Fruit fly (Drosophila melanogaster) whole organism, embryonic: ENCODE results near the gene CG6724.

Experiments
- Aef1 ChIP-seq: fragments of 200-800 bp; sonication (Bioruptor generic); IDR thresholded peaks from 3 replicates; pipeline ENCODE4 v1.3.6; 2022; ENCODE audit warnings: missing biosample characterization, missing genetic modification characterization
- CG10366 ChIP-seq: fragments of 200-800 bp; sonication (Bioruptor generic); IDR thresholded peaks from 2 replicates; pipeline ENCODE4 v1.3.6; 2022; ENCODE audit warnings: missing biosample characterization, missing genetic modification characterization
- CG11093 ChIP-seq: fragments of 200-800 bp; sonication (Bioruptor generic); IDR thresholded peaks from 3 replicates; pipeline ENCODE4 v1.3.6; 2022; ENCODE audit warnings: missing biosample characterization, missing genetic modification characterization
- CG11247 ChIP-seq: fragments of 200-800 bp; sonication (Bioruptor generic); IDR thresholded peaks from 2 replicates; pipeline ENCODE4 v1.3.6; 2022; ENCODE audit warnings: missing biosample characterization, missing genetic modification characterization
- CG11398 ChIP-seq: fragments of 200-800 bp; sonication (Bioruptor generic); optimal IDR thresholded peaks from 2 replicates; lab custom pipeline; 2016; ENCODE audit warnings: missing biosample characterization, missing genetic modification characterization
- CG11504 ChIP-seq: fragments of 200-800 bp; sonication (Bioruptor generic); optimal IDR thresholded peaks from 3 replicates; lab custom pipeline; 2019; ENCODE audit warnings: missing biosample characterization, mild to moderate bottlenecking, missing genetic modification characterization, moderate library complexity
- CG1233 ChIP-seq: fragments of 200-800 bp; sonication (Bioruptor generic); optimal IDR thresholded peaks from 4 replicates; lab custom pipeline; 2018; ENCODE audit warnings: missing biosample characterization, mild to moderate bottlenecking, missing genetic modification characterization
- CG12744 ChIP-seq: fragments of 200-800 bp; sonication (Bioruptor generic); optimal IDR thresholded peaks from 2 replicates; lab custom pipeline; 2016; ENCODE audit warnings: missing biosample characterization, missing genetic modification characterization
- CG13123 ChIP-seq: fragments of 200-800 bp; sonication (Bioruptor generic); optimal IDR thresholded peaks from 2 replicates; lab custom pipeline; 2016; ENCODE audit warnings: missing biosample characterization, missing genetic modification characterization
- CG15269 ChIP-seq: fragments of 200-800 bp; sonication (Bioruptor generic); optimal IDR thresholded peaks from 2 replicates; lab custom pipeline; 2018; ENCODE audit warnings: missing biosample characterization, mild to moderate bottlenecking, missing genetic modification characterization, moderate library complexity
- CG16863 ChIP-seq: fragments of 200-800 bp; sonication (Bioruptor generic); optimal IDR thresholded peaks from 3 replicates; lab custom pipeline; 2016; ENCODE audit warnings: missing biosample characterization, missing genetic modification characterization
- CG17328 ChIP-seq: fragments of 200-800 bp; sonication (Bioruptor generic); IDR thresholded peaks from 2 replicates; pipeline ENCODE4 v1.3.6; 2022; ENCODE audit warnings: missing biosample characterization, missing genetic modification characterization
- CG18764 ChIP-seq: fragments of 200-800 bp; sonication (Bioruptor generic); optimal IDR thresholded peaks from 3 replicates; lab custom pipeline; 2016; ENCODE audit warnings: missing biosample characterization, missing genetic modification characterization
- CG2129 ChIP-seq: fragments of 200-800 bp; sonication (Bioruptor generic); IDR thresholded peaks from 2 replicates; pipeline ENCODE4 v1.3.6; 2022; ENCODE audit warnings: missing biosample characterization, missing genetic modification characterization; ENCODE audit not compliant: partially characterized antibody
- CG32772 ChIP-seq: fragments of 200-800 bp; sonication (Bioruptor generic); IDR thresholded peaks from 2 replicates; pipeline ENCODE4 v1.3.6; 2022; ENCODE audit warnings: missing biosample characterization, missing genetic modification characterization
- CG3726 ChIP-seq: fragments of 200-800 bp; sonication (Bioruptor generic); IDR thresholded peaks from 3 replicates; pipeline ENCODE4, ENCODE4 v1.3.6; 2022; ENCODE audit warnings: missing biosample characterization, missing genetic modification characterization
- CG6683 ChIP-seq: fragments of 200-800 bp; sonication (Bioruptor generic); optimal IDR thresholded peaks from 2 replicates; lab custom pipeline; 2017; ENCODE audit warnings: missing biosample characterization, mild to moderate bottlenecking, missing genetic modification characterization, missing genetic modification reagents
- CG8290 ChIP-seq, 3 experiments: fragments of 200-800 bp; sonication (Bioruptor generic); optimal IDR thresholded peaks; 2 replicates each; lab custom pipeline; 2016 to 2019; ENCODE audit warnings: missing biosample characterization in 3 of 3, missing genetic modification characterization in 3 of 3, mild to moderate bottlenecking in 2 of 3, moderate library complexity in 1 of 3
- Camta ChIP-seq: fragments of 200-800 bp; sonication (Bioruptor generic); optimal IDR thresholded peaks from 2 replicates; lab custom pipeline; 2016; ENCODE audit warnings: missing biosample characterization, missing genetic modification characterization
- CkIIα-i1 ChIP-seq: fragments of 200-800 bp; sonication (Bioruptor generic); IDR thresholded peaks from 2 replicates; pipeline ENCODE4 v1.3.6; 2022; ENCODE audit warnings: missing biosample characterization, missing genetic modification characterization
- Dip3 ChIP-seq: fragments of 200-800 bp; sonication (Bioruptor generic); optimal IDR thresholded peaks from 3 replicates; lab custom pipeline; 2016; ENCODE audit warnings: missing biosample characterization, missing genetic modification characterization
- ERR ChIP-seq: fragments of 200-800 bp; sonication (Bioruptor generic); optimal IDR thresholded peaks from 2 replicates; lab custom pipeline; 2016; ENCODE audit warnings: missing biosample characterization, missing genetic modification characterization
- Ets65A ChIP-seq: fragments of 200-800 bp; sonication (Bioruptor generic); peaks from one replicate; lab custom pipeline; 2016; ENCODE audit warnings: missing biosample characterization, missing genetic modification characterization
- Fer3 ChIP-seq: fragments of 200-800 bp; sonication (Bioruptor generic); optimal IDR thresholded peaks from 2 replicates; lab custom pipeline; 2018; ENCODE audit warnings: missing biosample characterization, mild to moderate bottlenecking, missing genetic modification characterization, moderate library complexity
- Hr51 ChIP-seq, 2 experiments: fragments of 200-800 bp; sonication (Bioruptor generic); optimal IDR thresholded peaks; 2 replicates in 1 of 2; 3 replicates in 1 of 2; lab custom pipeline; 2016 to 2018; ENCODE audit warnings: missing biosample characterization in 2 of 2, missing genetic modification characterization in 2 of 2, mild to moderate bottlenecking in 1 of 2, moderate library complexity in 1 of 2
- Lim3 ChIP-seq: fragments of 200-800 bp; sonication (Bioruptor generic); IDR thresholded peaks from 2 replicates; pipeline ENCODE4 v1.3.6; 2022; ENCODE audit warnings: missing biosample characterization, missing genetic modification characterization
- Lpt ChIP-seq: fragments of >200 bp; optimal IDR thresholded peaks from 2 replicates; lab custom pipeline; 2018; ENCODE audit warnings: missing biosample characterization, missing genetic modification characterization
- MTF-1 ChIP-seq: fragments of 200-800 bp; sonication (Bioruptor generic); optimal IDR thresholded peaks from 2 replicates; lab custom pipeline; 2018; ENCODE audit warnings: missing biosample characterization, mild to moderate bottlenecking, missing genetic modification characterization, borderline replicate concordance
- Mrtf ChIP-seq: fragments of 200-800 bp; sonication (Bioruptor generic); IDR thresholded peaks from 3 replicates; pipeline ENCODE4 v1.3.6; 2022; ENCODE audit warnings: missing biosample characterization, missing genetic modification characterization
- Neu2 ChIP-seq: fragments of 200-800 bp; sonication (Bioruptor generic); optimal IDR thresholded peaks from 3 replicates; lab custom pipeline; 2016; ENCODE audit warnings: missing biosample characterization, missing genetic modification characterization, borderline replicate concordance
- Oaz ChIP-seq: fragments of 200-800 bp; sonication (Bioruptor generic); IDR thresholded peaks from 2 replicates; pipeline ENCODE4 v1.3.6; 2022; ENCODE audit warnings: missing biosample characterization, missing genetic modification characterization
- Scr ChIP-seq: fragments of 200-800 bp; sonication (Bioruptor generic); IDR thresholded peaks from 2 replicates; pipeline ENCODE4 v1.3.6; 2022; ENCODE audit warnings: missing biosample characterization, missing genetic modification characterization; ENCODE audit not compliant: partially characterized antibody
- Sin3A ChIP-seq: fragments of >200 bp; optimal IDR thresholded peaks from 2 replicates; lab custom pipeline; 2018
- ab ChIP-seq: fragments of 200-800 bp; sonication (Bioruptor generic); optimal IDR thresholded peaks from 2 replicates; lab custom pipeline; 2016; ENCODE audit warnings: missing biosample characterization, missing genetic modification characterization
- fd3F ChIP-seq: fragments of 200-800 bp; sonication (Bioruptor generic); optimal IDR thresholded peaks from 2 replicates; lab custom pipeline; 2018; ENCODE audit warnings: missing biosample characterization, mild to moderate bottlenecking, missing genetic modification characterization, moderate library complexity
- hb ChIP-seq: fragments of 200-800 bp; sonication (Bioruptor generic); IDR thresholded peaks from 3 replicates; pipeline ENCODE4 v1.3.6; 2022; ENCODE audit warnings: missing biosample characterization, missing genetic modification characterization; ENCODE audit not compliant: partially characterized antibody
- her ChIP-seq: fragments of 200-800 bp; sonication (Bioruptor generic); optimal IDR thresholded peaks from 2 replicates; lab custom pipeline; 2016; ENCODE audit warnings: missing biosample characterization, missing genetic modification characterization
- ken ChIP-seq: fragments of 200-800 bp; sonication (Bioruptor generic); IDR thresholded peaks from 3 replicates; pipeline ENCODE4 v1.3.6; 2022; ENCODE audit warnings: missing biosample characterization, missing genetic modification characterization
- knrl ChIP-seq: fragments of 200-800 bp; sonication (Bioruptor generic); IDR thresholded peaks from 3 replicates; pipeline ENCODE4 v1.3.6; 2022; ENCODE audit warnings: missing biosample characterization, missing genetic modification characterization; ENCODE audit not compliant: partially characterized antibody
- nerfin-1 ChIP-seq: fragments of 200-800 bp; sonication (Bioruptor generic); optimal IDR thresholded peaks from 3 replicates; lab custom pipeline; 2019; ENCODE audit warnings: missing biosample characterization, mild to moderate bottlenecking, missing genetic modification characterization, moderate library complexity
- org-1 ChIP-seq: fragments of 200-800 bp; sonication (Bioruptor generic); optimal IDR thresholded peaks from 2 replicates; lab custom pipeline; 2017; ENCODE audit warnings: missing biosample characterization, missing genetic modification characterization
- pnt ChIP-seq: fragments of 200-800 bp; sonication (Bioruptor generic); optimal IDR thresholded peaks from 3 replicates; lab custom pipeline; 2016; ENCODE audit warnings: missing biosample characterization, missing genetic modification characterization
- pros ChIP-seq: fragments of 200-800 bp; sonication (Bioruptor generic); optimal IDR thresholded peaks from 3 replicates; lab custom pipeline; 2019; ENCODE audit warnings: missing biosample characterization, mild to moderate bottlenecking, missing genetic modification characterization, moderate library complexity
- sc ChIP-seq, 3 experiments: fragments of >200 bp in 2 of 3; fragments of 200-800 bp in 1 of 3; sonication (Bioruptor generic) in 1 of 3; optimal IDR thresholded peaks; 2 replicates in 2 of 3; 3 replicates in 1 of 3; lab custom pipeline; 2017; ENCODE audit warnings: mild to moderate bottlenecking in 1 of 3, missing biosample characterization in 1 of 3, missing genetic modification characterization in 1 of 3, missing genetic modification reagents in 1 of 3
- shn ChIP-seq: fragments of 200-800 bp; sonication (Bioruptor generic); optimal IDR thresholded peaks from 3 replicates; lab custom pipeline; 2016; ENCODE audit warnings: missing biosample characterization, missing genetic modification characterization
- sr ChIP-seq: fragments of 200-800 bp; sonication (Bioruptor generic); IDR thresholded peaks from 3 replicates; pipeline ENCODE4 v1.3.6; 2022; ENCODE audit warnings: missing biosample characterization, missing genetic modification characterization
- tin ChIP-seq: fragments of 200-800 bp; sonication (Bioruptor generic); optimal IDR thresholded peaks from 3 replicates; lab custom pipeline; 2016; ENCODE audit warnings: missing biosample characterization, missing genetic modification characterization
- tna ChIP-seq: fragments of 200-800 bp; sonication (Bioruptor generic); IDR thresholded peaks from 2 replicates; pipeline ENCODE4 v1.3.6; 2022; ENCODE audit warnings: missing biosample characterization, missing genetic modification characterization; ENCODE audit not compliant: partially characterized antibody

CG6724 gene

DNA sequence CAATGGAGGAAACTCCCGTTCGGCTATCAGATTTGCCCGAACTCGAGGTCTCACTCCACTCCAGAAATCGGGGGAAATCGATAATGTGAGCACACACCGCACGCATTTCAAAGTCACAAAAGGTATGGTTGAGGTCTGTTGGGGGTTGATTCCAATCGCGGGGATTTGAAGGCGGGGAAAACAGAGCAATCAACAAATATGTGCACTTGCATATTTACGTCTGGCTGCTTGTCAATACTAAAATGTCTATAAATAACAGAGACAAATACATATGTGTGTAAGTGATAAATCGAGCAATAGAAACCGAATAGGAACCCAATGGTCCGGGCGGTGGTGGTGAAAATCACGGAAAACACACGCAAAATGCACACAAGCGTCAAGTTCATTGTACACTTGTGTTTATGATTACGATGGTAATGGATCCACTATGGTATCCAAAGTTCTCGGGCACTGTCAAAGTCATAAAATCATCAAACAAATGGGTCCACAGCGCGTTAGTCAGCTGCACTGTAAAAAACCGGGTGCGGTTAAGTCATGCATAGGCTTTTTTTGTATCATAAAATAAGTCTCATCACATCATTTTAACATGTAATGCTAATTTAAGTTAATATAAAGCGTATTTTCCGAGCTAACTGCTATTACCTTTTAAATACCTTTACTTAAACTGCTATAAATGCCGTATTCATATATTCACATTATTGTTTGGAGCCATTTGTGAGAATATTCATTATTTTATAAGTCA is 17.7 kb downstream of the CG6724 start (continued):
- TF ChIP-seq tna (GFP tag; lab: Robert Waterston, UW), result no peak
- TF ChIP-seq CG11504, result peak; percentile 78
- peak; percentile 58; the same call in 1 of the 2 replicates for TF ChIP-seq CkIIα-i1
- TF ChIP-seq sr (GFP tag; lab: Robert Waterston, UW), result peak; percentile 90
- TF ChIP-seq CG32772 (GFP tag; lab: Robert Waterston, UW), result peak; percentile 63
- TF ChIP-seq her (GFP tag; lab: Kevin White, UChicago), result peak; percentile 74
- peak; percentile 79 for TF ChIP-seq tin (GFP tag; lab: Kevin White, UChicago)
- TF ChIP-seq MTF-1 (GFP tag; lab: Kevin White, UChicago), result peak; percentile 92
- peak; percentile 48 to 81 for TF ChIP-seq Hr51 (GFP tag; optimal IDR thresholded peaks at IDR 0.05; lab: Kevin White, UChicago)
- peak; percentile 94 for TF ChIP-seq CG1233 (GFP tag; lab: Kevin White, UChicago)
- peak; percentile 84 for TF ChIP-seq CG11093 (GFP tag; lab: Robert Waterston, UW)
- TF ChIP-seq ken (GFP tag; lab: Robert Waterston, UW), result peak; percentile 75
- TF ChIP-seq Camta (GFP tag; lab: Kevin White, UChicago), result peak; percentile 94
- no peak for TF ChIP-seq Sin3A (lab: Kevin White, UChicago)
- TF ChIP-seq Ets65A, result peak; percentile 91
- TF ChIP-seq Fer3 (tag; lab: Kevin White, UChicago), result peak; percentile 80
- TF ChIP-seq Dip3 (GFP tag; lab: Kevin White, UChicago), result no peak
- TF ChIP-seq Lpt (GFP tag; lab: Kevin White, UChicago), result no peak
- TF ChIP-seq knrl, result no peak
- no peak for TF ChIP-seq sc (optimal IDR thresholded peaks at IDR 0.05; lab: Kevin White, UChicago)
- peak; percentile 96 for TF ChIP-seq sc (GFP tag; optimal IDR thresholded peaks at IDR 0.05; lab: Kevin White, UChicago)
- peak; percentile 94 for TF ChIP-seq org-1
- TF ChIP-seq CG8290 (GFP tag; optimal IDR thresholded peaks at IDR 0.05; lab: Kevin White, UChicago), result peak; percentile 91
- TF ChIP-seq CG8290 (tag; optimal IDR thresholded peaks at IDR 0.05; lab: Kevin White, UChicago), result peak; percentile 95 to 96
- TF ChIP-seq pros (GFP tag; lab: Kevin White, UChicago), result peak; percentile 39
- peak; percentile 85 for TF ChIP-seq CG17328 (GFP tag; lab: Robert Waterston, UW)
- TF ChIP-seq CG12744, result peak; percentile 84
- TF ChIP-seq shn (GFP tag; lab: Kevin White, UChicago), result peak; percentile 89
- TF ChIP-seq Mrtf (GFP tag; lab: Robert Waterston, UW), result peak; percentile 79
- peak; percentile 72; the same call in 1 of the 3 replicates for TF ChIP-seq CG3726 (GFP tag; lab: Robert Waterston, UW)
- peak; percentile 77 for TF ChIP-seq CG6683
- peak; percentile 92 for TF ChIP-seq CG18764 (GFP tag; lab: Kevin White, UChicago)
- no peak for TF ChIP-seq hb
- TF ChIP-seq pnt (GFP tag; lab: Kevin White, UChicago), result peak; percentile 84
- peak; percentile 76 for TF ChIP-seq ERR (GFP tag; lab: Kevin White, UChicago)
- peak; percentile 91 for TF ChIP-seq nerfin-1 (tag; lab: Kevin White, UChicago)
- peak; percentile 92 for TF ChIP-seq CG16863
- TF ChIP-seq ab, result peak; percentile 18
- TF ChIP-seq CG2129, result no peak
- TF ChIP-seq CG13123 (GFP tag; lab: Kevin White, UChicago), result peak; percentile 94
- TF ChIP-seq fd3F (GFP tag; lab: Kevin White, UChicago), result peak; percentile 86
- peak; percentile 83 for TF ChIP-seq CG11247
- no peak for TF ChIP-seq Oaz (GFP tag; lab: Robert Waterston, UW)
- peak; percentile 51 for TF ChIP-seq Neu2 (GFP tag; lab: Kevin White, UChicago)
- peak; percentile 75 for TF ChIP-seq CG15269
- peak; percentile 46; the same call in 1 of the 2 replicates for TF ChIP-seq CG10366 (GFP tag; lab: Robert Waterston, UW)
- no peak for TF ChIP-seq Scr (GFP tag; lab: Robert Waterston, UW)
- TF ChIP-seq Lim3 (GFP tag; lab: Robert Waterston, UW), result no peak
- TF ChIP-seq CG11398 (GFP tag; lab: Kevin White, UChicago), result peak; percentile 96
- no peak for TF ChIP-seq Aef1 (GFP tag; lab: Robert Waterston, UW)
